Worm (Caenorhabditis elegans): ENCODE results near the gene C18H7.4.

The C18H7.4 gene

DNA sequence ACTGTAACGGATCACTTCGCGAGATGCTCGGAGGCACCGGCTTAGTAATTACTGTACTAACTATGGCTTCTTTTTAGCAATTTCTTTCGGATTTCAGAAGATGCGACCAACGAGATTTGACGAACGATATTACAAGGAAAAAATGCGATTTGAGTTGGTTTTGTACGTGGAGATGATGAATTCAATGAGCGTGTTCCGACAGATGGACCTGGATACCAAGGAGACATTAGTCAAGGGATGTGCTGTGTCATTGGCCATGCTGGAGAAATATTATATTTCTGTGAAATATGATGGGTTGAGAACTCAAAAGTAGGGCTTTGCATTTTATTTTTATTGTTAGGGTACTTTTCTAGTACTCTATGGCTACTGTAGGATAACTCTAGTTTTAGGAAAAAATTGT lies 37.5 kb downstream of the C18H7.4 start:
- no peak for TF ChIP-seq Y53G8AR.9 (GFP tag; conservative IDR thresholded peaks at IDR 0.05)
- TF ChIP-seq gei-17 (GFP tag; optimal IDR thresholded peaks at IDR 0.05), result no peak
- TF ChIP-seq zfh-2 (GFP tag; conservative IDR thresholded peaks at IDR 0.05), result no peak
- no peak for TF ChIP-seq F57A8.1 (GFP tag; optimal IDR thresholded peaks at IDR 0.05)
- TF ChIP-seq cebp-1 (GFP tag; IDR thresholded peaks at IDR 0.05), result no peak
- TF ChIP-seq cebp-1 (tag; optimal IDR thresholded peaks at IDR 0.05), result no peak
- TF ChIP-seq hlh-12 (tag; optimal IDR thresholded peaks at IDR 0.05), result no peak
- no peak for TF ChIP-seq mxl-1 (tag; optimal IDR thresholded peaks at IDR 0.05)
- no peak for TF ChIP-seq attf-6 (GFP tag; IDR thresholded peaks at IDR 0.05)
- no peak for TF ChIP-seq F23B12.7 (tag; optimal IDR thresholded peaks at IDR 0.05; ENCODE audit: insufficient read depth)

DNA sequence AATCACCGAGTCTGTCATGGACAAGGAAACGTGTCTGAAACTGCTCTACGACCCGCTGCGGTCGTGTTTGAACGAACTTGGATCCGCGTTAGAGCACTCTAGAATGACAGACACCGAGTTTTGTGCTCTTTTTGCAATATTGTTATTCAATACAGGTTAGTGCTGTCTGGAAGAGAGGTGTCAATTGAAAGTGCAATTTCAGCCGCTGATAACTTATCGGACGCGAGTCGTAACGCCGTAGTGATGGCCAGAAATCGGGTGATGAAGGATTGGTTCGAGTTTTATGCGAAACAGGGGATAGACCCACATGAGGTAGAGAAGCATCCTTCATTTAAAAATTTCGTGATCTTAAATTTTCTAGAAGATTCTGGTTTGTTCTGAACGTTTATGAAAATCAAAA lies 38.7 kb downstream of the C18H7.4 start:
- TF ChIP-seq nhr-80 (tag; optimal IDR thresholded peaks at IDR 0.05), result peak; percentile 69
- TF ChIP-seq attf-3 (GFP tag; conservative IDR thresholded peaks at IDR 0.05), result no peak
- TF ChIP-seq ets-4 (GFP tag; optimal IDR thresholded peaks at IDR 0.05), result no peak
- TF ChIP-seq hmg-1.2 (GFP tag; IDR thresholded peaks at IDR 0.05), result no peak
- no peak for TF ChIP-seq nfya-2 (GFP tag; IDR thresholded peaks at IDR 0.05)
- TF ChIP-seq nfya-1 (tag; optimal IDR thresholded peaks at IDR 0.05; ENCODE audit: borderline replicate concordance, insufficient read depth), result no peak
- 0 out of 2 replicates have a peak, but pooled peaks have one; percentile 18 for TF ChIP-seq Y53G8AR.9 (GFP tag; conservative IDR thresholded peaks at IDR 0.05)
- TF ChIP-seq lin-26 (GFP tag; IDR thresholded peaks at IDR 0.05), result 0 out of 2 replicates have a peak, but pooled peaks have one; percentile 32
- peak in 1 of 2 experiments; percentile 23 for TF ChIP-seq let-607 (tag; optimal IDR thresholded peaks at IDR 0.05)
- peak; percentile 56 for TF ChIP-seq dox-1 (GFP tag; IDR thresholded peaks at IDR 0.05)

DNA sequence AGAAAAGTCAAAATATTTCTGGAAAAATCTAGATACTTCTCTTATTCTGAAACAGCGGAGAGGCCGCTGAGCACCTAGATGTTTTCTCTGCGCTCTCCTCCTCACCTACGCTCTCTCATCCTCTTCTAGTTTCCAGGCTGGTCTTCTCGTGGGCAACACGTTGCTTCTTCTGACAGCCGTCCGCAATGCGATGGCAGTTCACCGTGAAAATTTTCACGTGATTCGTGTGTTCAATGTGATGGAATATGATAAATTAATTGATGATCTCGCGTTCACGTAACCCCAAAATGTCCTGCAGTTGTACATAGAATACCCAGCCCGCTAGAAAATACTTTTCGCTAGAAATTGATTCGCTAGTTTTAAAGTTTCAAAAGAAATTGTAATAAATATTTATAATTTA lies 40.4 kb downstream of the C18H7.4 start:
- TF ChIP-seq lin-40 (tag; optimal IDR thresholded peaks at IDR 0.05), result peak; percentile 9
- no peak for TF ChIP-seq ztf-18 (tag; optimal IDR thresholded peaks at IDR 0.05)
- peak; percentile 75 for TF ChIP-seq hmg-1.2 (GFP tag; IDR thresholded peaks at IDR 0.05)

DNA sequence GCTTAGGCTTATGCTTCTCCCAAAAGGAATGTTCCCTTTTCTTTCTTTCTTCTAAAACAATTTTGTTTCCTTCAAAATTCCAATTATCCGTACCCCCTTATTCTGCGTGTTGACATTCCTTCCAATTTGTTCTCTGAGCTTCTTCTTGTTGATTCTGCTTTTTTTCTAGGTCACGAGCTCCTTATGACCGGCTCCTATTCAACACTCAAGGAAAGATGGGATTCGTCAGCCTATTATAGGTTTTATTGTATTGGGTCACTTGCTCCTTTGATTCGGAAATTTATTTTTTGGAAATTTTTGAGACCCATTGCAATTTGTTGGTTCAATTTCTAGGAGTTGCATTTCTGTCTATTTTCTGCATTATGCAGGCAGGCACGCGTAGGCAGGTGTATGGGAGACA lies 46.0 kb downstream of the C18H7.4 start:
- TF ChIP-seq ztf-3 (GFP tag; optimal IDR thresholded peaks at IDR 0.05) (no peak), aptf-3 (GFP tag; IDR thresholded peaks at IDR 0.05) (no peak), T26A5.8 (tag; optimal IDR thresholded peaks at IDR 0.05) (no peak), Y53F4B.3 (GFP tag; IDR thresholded peaks at IDR 0.05) (no peak), nfya-2 (GFP tag; IDR thresholded peaks at IDR 0.05) (no peak), ccch-3 (GFP tag; optimal IDR thresholded peaks at IDR 0.05) (no peak), mxl-1 (tag; optimal IDR thresholded peaks at IDR 0.05) (no peak), efl-1 (GFP tag; optimal IDR thresholded peaks at IDR 0.05) (no peak), xnd-1 (tag; optimal IDR thresholded peaks at IDR 0.05) (no peak), Y95B8A.8 (GFP tag; IDR thresholded peaks at IDR 0.05) (no peak), unc-62 (GFP tag; optimal IDR thresholded peaks at IDR 0.05) (no peak), madf-10 (tag; optimal IDR thresholded peaks at IDR 0.05) (no peak), mcd-1 (GFP tag; IDR thresholded peaks at IDR 0.05) (no peak), lin-35 (GFP tag; optimal IDR thresholded peaks at IDR 0.05) (no peak), attf-3 (GFP tag; conservative IDR thresholded peaks at IDR 0.05) (no peak)

DNA sequence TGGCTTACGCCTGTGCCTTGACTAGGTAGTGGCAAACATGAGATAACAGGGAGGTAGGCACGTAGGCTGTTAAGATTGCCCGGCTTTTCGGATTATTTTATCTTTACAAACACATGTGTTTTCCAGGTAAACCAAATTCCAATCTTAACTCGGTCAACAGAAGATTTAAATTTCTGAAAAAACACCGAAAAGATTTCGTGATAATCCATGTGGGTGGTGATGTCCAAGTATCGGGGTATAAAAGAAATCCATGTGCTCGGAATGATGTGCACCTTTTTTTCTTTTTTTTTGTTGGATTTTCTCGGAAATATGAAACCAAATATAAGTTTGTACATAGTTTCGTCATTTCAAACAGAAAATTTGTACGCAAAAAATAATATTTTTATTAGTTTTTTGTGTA lies 50.4 kb downstream of the C18H7.4 start:
- TF ChIP-seq F57A8.1 (GFP tag; optimal IDR thresholded peaks at IDR 0.05), result no peak
- TF ChIP-seq pha-4 (tag; optimal IDR thresholded peaks at IDR 0.05), result no peak
- no peak for TF ChIP-seq lag-1 (GFP tag; IDR thresholded peaks at IDR 0.05)
- no peak for TF ChIP-seq nhr-120 (GFP tag; IDR thresholded peaks at IDR 0.05)
- TF ChIP-seq ztf-22 (GFP tag; optimal IDR thresholded peaks at IDR 0.05), result no peak
- no peak for TF ChIP-seq lsl-1 (GFP tag; optimal IDR thresholded peaks at IDR 0.05)
- TF ChIP-seq egl-44 (GFP tag; IDR thresholded peaks at IDR 0.05), result no peak
- TF ChIP-seq pbrm-1 (GFP tag; IDR thresholded peaks at IDR 0.05), result no peak
- TF ChIP-seq die-1 (tag; optimal IDR thresholded peaks at IDR 0.05), result no peak
- no peak for TF ChIP-seq sdz-38 (tag; optimal IDR thresholded peaks at IDR 0.05)
- no peak for TF ChIP-seq dpff-1 (tag; optimal IDR thresholded peaks at IDR 0.05)
- no peak for TF ChIP-seq ztf-6 (GFP tag; IDR thresholded peaks at IDR 0.05)
- TF ChIP-seq xnd-1 (tag; optimal IDR thresholded peaks at IDR 0.05), result no peak
- no peak for TF ChIP-seq atf-7 (tag; optimal IDR thresholded peaks at IDR 0.05)
